Worm (Caenorhabditis elegans): Measurements from ENCODE around the gene psmd-9.

DNA sequence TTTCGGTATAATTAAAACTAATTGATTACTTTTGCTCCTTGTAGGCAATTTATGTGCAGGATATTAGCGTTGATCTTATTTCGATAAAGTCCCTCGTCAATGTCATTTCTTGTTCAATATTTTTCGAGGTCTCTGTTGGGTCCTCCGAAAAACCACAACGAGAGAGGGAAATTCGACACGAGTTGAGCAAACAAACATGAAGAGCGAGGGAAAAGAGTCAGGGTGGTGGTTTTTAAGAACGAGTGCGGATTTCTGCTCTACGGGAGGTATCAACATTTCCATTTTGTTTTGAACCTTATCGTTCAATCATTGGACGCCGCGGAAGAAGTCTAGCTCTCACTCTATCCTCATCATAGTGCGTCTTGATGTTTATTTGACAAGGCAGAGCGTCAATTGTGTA lies 32.8 kb downstream of the psmd-9 start:
- TF ChIP-seq atf-7 (tag; optimal IDR thresholded peaks at IDR 0.05) (no peak), lir-1 (GFP tag; conservative IDR thresholded peaks at IDR 0.05) (no peak), ztf-28 (GFP tag; IDR thresholded peaks at IDR 0.05) (no peak), ama-1 (optimal IDR thresholded peaks at IDR 0.05) (no peak), ama-1 (GFP tag; optimal IDR thresholded peaks at IDR 0.05) (no peak), nfya-2 (GFP tag; IDR thresholded peaks at IDR 0.05) (no peak), tbp1 (GFP tag; optimal IDR thresholded peaks at IDR 0.05) (no peak), ets-4 (GFP tag; optimal IDR thresholded peaks at IDR 0.05) (no peak), K12H6.12 (tag; optimal IDR thresholded peaks at IDR 0.05) (no peak), pha-4 (tag; optimal IDR thresholded peaks at IDR 0.05) (no peak), athp-1 (tag; optimal IDR thresholded peaks at IDR 0.05) (no peak), rpc-1 (optimal IDR thresholded peaks at IDR 0.05) (no peak), rpc-1 (tag; optimal IDR thresholded peaks at IDR 0.05) (no peak), Y95B8A.8 (GFP tag; IDR thresholded peaks at IDR 0.05) (no peak), unc-130 (GFP tag; optimal IDR thresholded peaks at IDR 0.05) (no peak), D2030.7 (GFP tag; IDR thresholded peaks at IDR 0.05) (no peak)

Data from whole organism, young adult.